Worm (Caenorhabditis elegans) whole organism, midembryonic: Measurements from ENCODE around the gene str-4.

Source experiments
- T22C8.4 ChIP-seq: fragments of 200-800 bp; sonication (Bioruptor generic); IDR thresholded peaks from 2 replicates; pipeline ENCODE4 v1.3.6; 2022; ENCODE audit warnings: missing genetic modification characterization, missing compliant biosample characterization
- flt-1 ChIP-seq: fragments of 200-800 bp; sonication (Bioruptor generic); IDR thresholded peaks from 2 replicates; pipeline ENCODE4 v1.3.6; 2022; ENCODE audit warnings: missing genetic modification characterization, missing compliant biosample characterization
- klf-2 ChIP-seq: fragments of 200-800 bp; sonication (Bioruptor generic); conservative IDR thresholded peaks from 2 replicates; pipeline ENCODE4 v1.3.6; 2022; ENCODE audit warnings: missing genetic modification reagents, missing genetic modification characterization, missing compliant biosample characterization
- med-1 ChIP-seq: sonication (generic microtip); optimal IDR thresholded peaks from 2 replicates; lab custom pipeline; 2017; ENCODE audit warnings: missing genetic modification characterization, mild to moderate bottlenecking, missing compliant biosample characterization, antibody characterized with exemption, missing genetic modification reagents; ENCODE audit not compliant: insufficient read depth
- ref-1 ChIP-seq: fragments of 200-800 bp; sonication (Bioruptor generic); conservative IDR thresholded peaks from 2 replicates; pipeline ENCODE4 v1.3.6; 2022; ENCODE audit warnings: missing genetic modification reagents, missing genetic modification characterization, missing compliant biosample characterization
- tab-1 ChIP-seq: fragments of 200-800 bp; sonication (Bioruptor generic); IDR thresholded peaks from 2 replicates; pipeline ENCODE4 v1.3.6; 2022; ENCODE audit warnings: missing genetic modification characterization, missing compliant biosample characterization
- ztf-23 ChIP-seq: fragments of 200-800 bp; sonication (Bioruptor generic); IDR thresholded peaks from 2 replicates; pipeline ENCODE4 v1.3.6; 2022; ENCODE audit warnings: missing genetic modification reagents, missing genetic modification characterization, missing compliant biosample characterization
- ztf-29 ChIP-seq: fragments of 200-800 bp; sonication (Bioruptor generic); IDR thresholded peaks from 2 replicates; pipeline ENCODE4 v1.3.6; 2022; ENCODE audit warnings: missing genetic modification reagents, missing genetic modification characterization, missing compliant biosample characterization

DNA sequence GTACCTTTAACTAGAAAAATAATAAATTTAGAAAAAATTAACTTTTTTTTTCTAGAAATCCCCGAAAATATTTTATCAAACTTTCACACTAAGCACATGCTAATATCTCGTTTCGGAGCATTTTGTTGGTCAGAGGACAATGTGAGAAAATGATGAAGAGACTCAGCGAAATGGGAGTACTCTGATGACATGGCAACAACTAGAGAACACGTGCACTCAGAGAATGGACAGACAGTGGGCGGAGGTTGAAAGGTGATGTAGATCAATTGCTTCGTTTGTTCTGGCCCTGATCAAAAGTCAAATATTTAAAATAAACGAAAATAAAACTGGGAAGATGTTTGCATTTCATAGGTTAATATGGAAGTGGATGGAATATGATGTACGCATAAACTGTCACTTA is 5.1 kb downstream of the str-4 start:
- TF ChIP-seq klf-2 (GFP tag; lab: Robert Waterston, UW): no peak
- no peak for TF ChIP-seq flt-1
- TF ChIP-seq tab-1: no peak
- TF ChIP-seq med-1 (GFP tag; lab: Kevin White, UChicago): no peak
- no peak for TF ChIP-seq T22C8.4 (GFP tag; lab: Robert Waterston, UW)
- TF ChIP-seq ztf-29 (GFP tag; lab: Robert Waterston, UW): no peak
- no peak for TF ChIP-seq ztf-23 (GFP tag; lab: Robert Waterston, UW)
- TF ChIP-seq ref-1 (GFP tag; lab: Robert Waterston, UW): no peak
